Worm (Caenorhabditis elegans) whole organism, L2 larva: Measurements from ENCODE around the gene C16C4.18.

Experiments
- F13H6.1 ChIP-seq: sonication (generic microtip); optimal IDR thresholded peaks from 2 replicates; lab custom pipeline; 2016; ENCODE audit warnings: missing genetic modification characterization, missing compliant biosample characterization
- zag-1 ChIP-seq: fragments of 150-350 bp; optimal IDR thresholded peaks from 2 replicates; lab custom pipeline; 2014; ENCODE audit warnings: missing biosample characterization, missing genetic modification characterization

ce11 chrII:1889071-1889470, 27.9 kb upstream of the C16C4.18 start, which contains the start of gene math-8:
- TF ChIP-seq zag-1 (tag; lab: Kevin White, UChicago) (no peak), F13H6.1 (tag; lab: Kevin White, UChicago) (no peak)
